Fruit fly (Drosophila melanogaster): ENCODE results near the gene CG14641.

Gene CG14641

DNA sequence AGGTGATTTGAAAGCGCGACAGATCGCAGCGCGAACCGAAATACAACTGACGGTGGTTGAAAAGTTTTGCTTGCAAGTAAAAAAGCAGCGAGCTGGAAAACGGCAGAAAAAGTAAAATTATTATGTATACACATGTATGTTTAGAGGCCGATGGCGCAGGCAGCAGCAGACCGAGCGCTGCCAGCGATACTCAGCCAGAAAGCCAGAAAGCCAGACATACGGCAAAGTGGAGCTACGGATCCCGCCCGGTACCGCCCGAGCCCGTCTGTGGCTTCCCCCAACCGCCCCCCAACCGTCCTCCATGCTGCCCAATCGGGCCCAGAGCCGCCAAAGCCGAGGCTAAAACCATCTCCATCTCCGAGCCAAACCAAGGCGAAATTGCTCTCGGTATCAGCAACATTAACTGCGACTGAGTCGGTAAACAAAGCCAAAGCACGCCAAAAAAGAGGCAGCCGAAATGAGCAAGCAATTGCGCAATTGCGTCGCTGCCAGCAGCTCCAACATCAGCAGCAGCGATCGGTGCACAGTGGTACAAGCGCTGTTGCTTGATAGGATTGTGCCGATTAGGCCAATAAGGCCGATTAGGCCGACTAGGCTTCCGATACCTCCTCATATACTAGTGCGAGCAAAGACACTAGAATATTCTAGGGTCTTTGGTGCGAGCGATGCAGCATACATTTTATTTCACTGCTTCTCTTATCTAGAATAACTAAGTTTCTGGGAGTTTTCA is 16.7 kb downstream of the CG14641 start, which contains the start of gene CG14636 (continued):
- peak; percentile 42; the same call in 1 of the 2 replicates for TF ChIP-seq sim (GFP tag; IDR thresholded peaks at IDR 0.05)
- TF ChIP-seq Blimp-1 (GFP tag; optimal IDR thresholded peaks at IDR 0.05): peak; percentile 10
- TF ChIP-seq CG15514 (GFP tag; optimal IDR thresholded peaks at IDR 0.05): peak; percentile 73
- peak; percentile 83 for TF ChIP-seq CG15269 (tag; optimal IDR thresholded peaks at IDR 0.05)
- 0 out of 2 replicates have a peak, but pooled peaks have one; percentile 7 for TF ChIP-seq Ravus (GFP tag; IDR thresholded peaks at IDR 0.05)
- TF ChIP-seq pum (GFP tag; optimal IDR thresholded peaks at IDR 0.05): peak; percentile 43
- TF ChIP-seq NfI (GFP tag; optimal IDR thresholded peaks at IDR 0.05): peak; percentile 70
- TF ChIP-seq CG3281 (GFP tag; optimal IDR thresholded peaks at IDR 0.05): peak; percentile 71
- TF ChIP-seq repo (GFP tag; optimal IDR thresholded peaks at IDR 0.05): peak; percentile 58
- TF ChIP-seq CG14710 (tag; optimal IDR thresholded peaks at IDR 0.05): no peak
- TF ChIP-seq Dll (GFP tag; IDR thresholded peaks at IDR 0.05; ENCODE audit: partially characterized antibody): peak; percentile 48; the same call in 1 of the 4 replicates
- TF ChIP-seq hb (GFP tag; IDR thresholded peaks at IDR 0.05; ENCODE audit: partially characterized antibody): peak; percentile 62; the same call in 1 of the 3 replicates
- TF ChIP-seq CG1603 (tag; optimal IDR thresholded peaks at IDR 0.05): peak; percentile 61
- peak; percentile 71 for TF ChIP-seq CG12769 (tag; optimal IDR thresholded peaks at IDR 0.05)
- peak; percentile 2 for TF ChIP-seq CG3407 (GFP tag; optimal IDR thresholded peaks at IDR 0.05)
- peak; percentile 60 for TF ChIP-seq Rx (GFP tag; IDR thresholded peaks at IDR 0.05)
- TF ChIP-seq wor (GFP tag; IDR thresholded peaks at IDR 0.05): peak; percentile 51
- TF ChIP-seq sima (GFP tag; optimal IDR thresholded peaks at IDR 0.05): no peak
- TF ChIP-seq MTF-1 (GFP tag; optimal IDR thresholded peaks at IDR 0.05; ENCODE audit: borderline replicate concordance): no peak
- peak; percentile 70 for TF ChIP-seq Sox100B (GFP tag; optimal IDR thresholded peaks at IDR 0.05)
- TF ChIP-seq CG3995 (GFP tag; optimal IDR thresholded peaks at IDR 0.05): peak; percentile 12
- TF ChIP-seq slbo (GFP tag; IDR thresholded peaks at IDR 0.05): peak; percentile 82
- no peak for TF ChIP-seq CG13123 (GFP tag; optimal IDR thresholded peaks at IDR 0.05)
- TF ChIP-seq kay (GFP tag; optimal IDR thresholded peaks at IDR 0.05): no peak
- TF ChIP-seq bowl (GFP tag; IDR thresholded peaks at IDR 0.05): no peak
- no peak for TF ChIP-seq cato (GFP tag; optimal IDR thresholded peaks at IDR 0.05; ENCODE audit: borderline replicate concordance)
- TF ChIP-seq tap (tag; optimal IDR thresholded peaks at IDR 0.05): peak; percentile 69
- peak; percentile 72 for TF ChIP-seq sug (tag; optimal IDR thresholded peaks at IDR 0.05)
- peak; percentile 51 for TF ChIP-seq Dip3 (GFP tag; optimal IDR thresholded peaks at IDR 0.05)
- peak; percentile 19 for TF ChIP-seq Hand (GFP tag; optimal IDR thresholded peaks at IDR 0.05)
- no peak for TF ChIP-seq Opbp (GFP tag; IDR thresholded peaks at IDR 0.05; ENCODE audit: partially characterized antibody)
- peak; percentile 14 for TF ChIP-seq grn (GFP tag; optimal IDR thresholded peaks at IDR 0.05)
- TF ChIP-seq mirr (GFP tag; optimal IDR thresholded peaks at IDR 0.05): peak; percentile 51
- 0 out of 3 replicates have a peak, but pooled peaks have one; percentile 49 for TF ChIP-seq H15 (GFP tag; IDR thresholded peaks at IDR 0.05)
- TF ChIP-seq CG11696 (GFP tag; IDR thresholded peaks at IDR 0.05): peak; percentile 32; the same call in 1 of the 2 replicates
- no peak for TF ChIP-seq dati (GFP tag; IDR thresholded peaks at IDR 0.05)
- peak; percentile 17 for TF ChIP-seq NK7.1 (GFP tag; optimal IDR thresholded peaks at IDR 0.05)
- TF ChIP-seq Sry-δ (GFP tag; optimal IDR thresholded peaks at IDR 0.05): peak; percentile 24
- no peak for TF ChIP-seq exex (tag; optimal IDR thresholded peaks at IDR 0.05)
- peak; percentile 66 for TF ChIP-seq Xbp1 (GFP tag; optimal IDR thresholded peaks at IDR 0.05)
- peak; percentile 69 for TF ChIP-seq PHDP (tag; optimal IDR thresholded peaks at IDR 0.05)
- 0 out of 2 replicates have a peak, but pooled peaks have one; percentile 17 for TF ChIP-seq Dip2 (GFP tag; IDR thresholded peaks at IDR 0.05)
- TF ChIP-seq CG1832 (GFP tag; optimal IDR thresholded peaks at IDR 0.05): no peak
- TF ChIP-seq CG13775 (GFP tag; optimal IDR thresholded peaks at IDR 0.05): peak; percentile 51
- peak; percentile 60 for TF ChIP-seq B-H1 (GFP tag; IDR thresholded peaks at IDR 0.05)
- peak; percentile 71 for TF ChIP-seq bcd (GFP tag; optimal IDR thresholded peaks at IDR 0.05)
- TF ChIP-seq CG3065 (GFP tag; optimal IDR thresholded peaks at IDR 0.05): no peak
- peak; percentile 21 for TF ChIP-seq CG10267 (tag; optimal IDR thresholded peaks at IDR 0.05)

Measured in whole organism, embryonic.